Fruit fly (Drosophila melanogaster): ENCODE results near the gene Top3alpha.

- TF ChIP-seq psq (optimal IDR thresholded peaks at IDR 0.05) (no peak), pan (optimal IDR thresholded peaks at IDR 0.05) (no peak)
Observed at dm6 chr2L:19484539-19484938, 13.4 kb upstream of the Top3alpha start, which contains the start of the genes CG10195 and CG13084.
